Worm (Caenorhabditis elegans): ENCODE measurements around the gene dnj-15.

DNA sequence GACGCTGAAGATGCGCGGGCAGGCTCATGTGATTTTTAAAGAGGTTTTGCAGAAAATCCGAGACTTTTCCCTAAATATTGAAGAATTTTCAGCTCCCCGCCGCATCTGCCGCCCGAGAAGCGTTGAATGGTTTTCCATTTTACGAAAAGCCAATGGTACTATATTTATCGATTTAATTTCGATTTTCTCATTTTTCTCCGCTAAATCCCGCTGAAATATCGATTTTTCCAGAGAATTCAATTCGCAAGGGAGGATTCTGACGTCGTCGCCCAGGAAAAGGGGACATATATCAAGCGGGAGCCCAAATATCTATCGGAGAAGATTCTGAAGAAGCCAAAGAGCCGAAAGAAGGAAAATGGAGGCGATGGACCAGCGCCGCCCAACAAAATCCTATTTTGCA, 3.9 kb upstream of the dnj-15 start:
- TF ChIP-seq nhr-76 (tag; optimal IDR thresholded peaks at IDR 0.05) (no peak), lir-3 (tag; optimal IDR thresholded peaks at IDR 0.05; ENCODE audit: poor library complexity) (no peak), jun-1 (tag; optimal IDR thresholded peaks at IDR 0.05) (no peak), mdl-1 (tag; optimal IDR thresholded peaks at IDR 0.05) (no peak), ama-1 (optimal IDR thresholded peaks at IDR 0.05) (no peak)
